Fruit fly (Drosophila melanogaster): ENCODE results near the gene CG31436.

The CG31436 gene

DNA sequence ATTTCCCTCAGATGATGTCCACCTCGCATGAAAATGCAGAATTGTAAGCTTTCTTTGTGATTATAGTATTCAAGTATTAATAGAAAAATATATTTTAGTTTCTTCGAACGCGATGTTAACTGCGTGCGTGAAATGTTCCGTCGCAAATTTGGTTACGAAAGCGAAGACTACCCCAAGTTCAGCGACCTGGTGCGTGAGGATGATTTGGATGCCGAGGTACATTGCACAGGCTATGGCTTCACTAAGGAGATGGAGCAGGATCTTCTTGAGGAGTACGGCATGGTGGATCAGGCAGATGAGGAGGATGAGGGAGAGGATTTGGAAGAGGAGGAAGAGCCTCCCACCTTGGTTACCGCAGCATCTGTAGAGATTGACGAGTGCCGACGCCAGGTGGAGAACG lies 37.2 kb upstream of the CG31436 start:
- TF ChIP-seq Mnt (GFP tag; optimal IDR thresholded peaks at IDR 0.05) (no peak), cic (GFP tag; optimal IDR thresholded peaks at IDR 0.05) (no peak), cnc (optimal IDR thresholded peaks at IDR 0.05) (no peak), kay (GFP tag; ENCODE audit: borderline replicate concordance) (no peak), CG1620 (GFP tag; optimal IDR thresholded peaks at IDR 0.05) (no peak), CG33017 (tag; optimal IDR thresholded peaks at IDR 0.05) (no peak), CG14711 (tag; optimal IDR thresholded peaks at IDR 0.05) (no peak), Clk (GFP tag; optimal IDR thresholded peaks at IDR 0.05) (no peak), Crg-1 (GFP tag; optimal IDR thresholded peaks at IDR 0.05) (no peak), CG7045 (GFP tag; optimal IDR thresholded peaks at IDR 0.05) (no peak), pad (GFP tag; optimal IDR thresholded peaks at IDR 0.05) (no peak)

DNA sequence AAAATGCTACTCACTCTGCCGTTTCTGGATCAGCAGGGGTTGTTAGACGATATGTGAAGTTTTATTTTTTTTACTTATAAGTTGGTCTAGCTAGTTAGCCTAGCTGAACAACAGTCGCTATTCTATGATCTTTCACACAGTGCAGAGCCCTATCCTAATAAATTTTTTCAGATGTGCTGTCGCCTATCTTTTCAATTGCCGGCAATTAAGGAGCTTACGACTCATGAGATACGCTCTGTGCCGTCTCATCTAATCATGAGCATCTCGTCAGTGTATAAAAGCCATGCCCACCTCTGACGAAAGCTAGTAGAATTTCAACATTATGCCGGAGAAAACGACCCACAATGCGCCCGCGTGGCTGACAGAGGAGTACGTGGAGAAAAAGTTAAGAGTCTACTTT lies 34.0 kb upstream of the CG31436 start, which contains the start of the genes CG11889 and CG11891:
CG11889 (plus strand) TSS at position 301 of the 400 bp plus-strand sequence.
CG11891 (plus strand) TSS at position 301 of the 400 bp plus-strand sequence.
- TF ChIP-seq CG7101 (tag; optimal IDR thresholded peaks at IDR 0.05), result no peak
- no peak for TF ChIP-seq CG12768 (GFP tag; optimal IDR thresholded peaks at IDR 0.05)

DNA sequence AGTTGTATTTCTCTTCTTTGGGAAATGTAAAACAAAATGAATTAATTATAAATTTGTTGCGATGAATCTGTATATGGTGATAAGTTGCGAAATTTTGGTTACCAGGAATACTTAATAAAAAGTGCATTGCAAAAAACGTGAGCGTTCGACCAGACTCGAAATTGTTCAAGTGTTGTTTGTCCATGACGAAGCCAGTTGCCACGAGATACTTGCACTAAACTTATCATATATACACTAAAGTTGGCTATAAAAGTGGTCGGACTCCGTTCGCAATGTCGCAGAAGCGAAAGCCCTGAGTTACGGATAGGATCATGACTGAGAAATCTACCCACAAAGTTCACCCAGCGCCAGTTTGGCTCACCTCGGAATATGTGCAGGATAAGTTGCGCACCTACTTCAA lies 30.4 kb upstream of the CG31436 start, which contains the start of gene CG11878:
CG11878 (plus strand) TSS at position 301 of the 400 bp plus-strand sequence.
- no peak for TF ChIP-seq CG7045 (GFP tag; optimal IDR thresholded peaks at IDR 0.05)
- TF ChIP-seq cic (GFP tag; optimal IDR thresholded peaks at IDR 0.05), result peak; percentile 0

- TF ChIP-seq cnc (optimal IDR thresholded peaks at IDR 0.05) (no peak), CG11617 (GFP tag; optimal IDR thresholded peaks at IDR 0.05) (peak; percentile 62), tj (GFP tag; optimal IDR thresholded peaks at IDR 0.05) (no peak), CG33017 (tag; optimal IDR thresholded peaks at IDR 0.05) (peak; percentile 71), CG1620 (GFP tag; optimal IDR thresholded peaks at IDR 0.05) (no peak), CG5204 (GFP tag; optimal IDR thresholded peaks at IDR 0.05) (peak; percentile 34), CG7045 (GFP tag; optimal IDR thresholded peaks at IDR 0.05) (peak; percentile 80), toe (GFP tag; optimal IDR thresholded peaks at IDR 0.05) (no peak), ovo (GFP tag; optimal IDR thresholded peaks at IDR 0.05) (peak; percentile 20), Crg-1 (GFP tag; optimal IDR thresholded peaks at IDR 0.05) (peak; percentile 11), cic (GFP tag; optimal IDR thresholded peaks at IDR 0.05) (peak; percentile 97), pad (GFP tag; optimal IDR thresholded peaks at IDR 0.05) (peak; percentile 44), CG12768 (GFP tag; optimal IDR thresholded peaks at IDR 0.05) (peak; percentile 58), kay (GFP tag; ENCODE audit: borderline replicate concordance) (peak; percentile 94), Clk (GFP tag; optimal IDR thresholded peaks at IDR 0.05) (no peak), CG14711 (tag; optimal IDR thresholded peaks at IDR 0.05) (peak; percentile 22), CG7101 (tag; optimal IDR thresholded peaks at IDR 0.05) (peak; percentile 65), Mnt (GFP tag; optimal IDR thresholded peaks at IDR 0.05) (peak; percentile 19)
Measured at dm6 chr3R:25275276-25275675, 28.7 kb upstream of the CG31436 start.

- TF ChIP-seq Hr96 (GFP tag; optimal IDR thresholded peaks at IDR 0.05) (no peak), CG7101 (tag; optimal IDR thresholded peaks at IDR 0.05) (no peak), Mnt (GFP tag; optimal IDR thresholded peaks at IDR 0.05) (no peak), Clk (GFP tag; optimal IDR thresholded peaks at IDR 0.05) (no peak), toe (GFP tag; optimal IDR thresholded peaks at IDR 0.05) (no peak), CG12768 (GFP tag; optimal IDR thresholded peaks at IDR 0.05) (no peak), kay (GFP tag; ENCODE audit: borderline replicate concordance) (no peak), bab1 (GFP tag; optimal IDR thresholded peaks at IDR 0.05) (no peak), cnc (optimal IDR thresholded peaks at IDR 0.05) (no peak), tj (GFP tag; optimal IDR thresholded peaks at IDR 0.05) (no peak), CG33017 (tag; optimal IDR thresholded peaks at IDR 0.05) (no peak), ovo (GFP tag; optimal IDR thresholded peaks at IDR 0.05) (no peak), CG11617 (GFP tag; optimal IDR thresholded peaks at IDR 0.05) (no peak)
Measured at dm6 chr3R:25277112-25277511, 26.8 kb upstream of the CG31436 start, which contains the start of gene CG10513. Gene CG10513 (minus strand): TSS chr3R:25277212.

DNA sequence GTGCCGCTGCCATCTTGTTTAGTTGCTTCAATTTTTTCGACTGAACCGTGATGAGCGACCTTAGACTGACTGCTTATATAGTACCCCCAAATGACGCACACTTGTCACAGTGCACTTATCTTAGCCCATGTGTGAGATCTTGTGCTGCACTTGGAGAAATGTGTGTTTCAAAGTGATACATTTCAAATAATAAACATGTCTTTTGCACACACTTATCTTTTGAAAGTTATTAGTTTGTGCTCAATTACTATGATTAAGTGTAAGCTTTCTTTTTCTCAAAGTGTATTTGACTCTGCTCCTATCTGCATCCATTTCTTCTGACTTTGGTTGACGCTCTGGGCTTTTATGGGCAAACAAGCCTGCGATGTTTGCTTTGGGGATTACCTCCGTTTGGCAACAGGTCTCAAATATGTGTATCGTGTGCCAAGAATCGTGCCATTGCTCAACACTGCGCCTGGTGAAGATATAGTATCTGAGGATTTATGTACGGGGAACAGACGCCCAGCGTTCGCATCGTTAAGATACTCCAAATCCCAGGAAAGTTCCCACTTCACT lies 24.1 kb upstream of the CG31436 start, which contains the start of gene CG10514:
CG10514 (minus strand) TSS at position 51 of the 555 bp plus-strand sequence.
- TF ChIP-seq Clk (GFP tag; optimal IDR thresholded peaks at IDR 0.05) (no peak), CG7101 (tag; optimal IDR thresholded peaks at IDR 0.05) (peak; percentile 57), CG14711 (tag; optimal IDR thresholded peaks at IDR 0.05) (no peak), cnc (optimal IDR thresholded peaks at IDR 0.05) (no peak), CG33017 (tag; optimal IDR thresholded peaks at IDR 0.05) (peak; percentile 45), ovo (GFP tag; optimal IDR thresholded peaks at IDR 0.05) (peak; percentile 23), Crg-1 (GFP tag; optimal IDR thresholded peaks at IDR 0.05) (no peak), cic (GFP tag; optimal IDR thresholded peaks at IDR 0.05) (peak; percentile 65), Mnt (GFP tag; optimal IDR thresholded peaks at IDR 0.05) (peak; percentile 33), Hr96 (GFP tag; optimal IDR thresholded peaks at IDR 0.05) (no peak), tj (GFP tag; optimal IDR thresholded peaks at IDR 0.05) (no peak), CG12768 (GFP tag; optimal IDR thresholded peaks at IDR 0.05) (peak; percentile 53), CG7045 (GFP tag; optimal IDR thresholded peaks at IDR 0.05) (peak; percentile 50), toe (GFP tag; optimal IDR thresholded peaks at IDR 0.05) (no peak), kay (GFP tag; ENCODE audit: borderline replicate concordance) (peak; percentile 90), CG5204 (GFP tag; optimal IDR thresholded peaks at IDR 0.05) (no peak), bab1 (GFP tag; optimal IDR thresholded peaks at IDR 0.05) (no peak), CG1620 (GFP tag; optimal IDR thresholded peaks at IDR 0.05) (no peak), CG11617 (GFP tag; optimal IDR thresholded peaks at IDR 0.05) (no peak), pad (GFP tag; optimal IDR thresholded peaks at IDR 0.05) (no peak)

Measured in whole organism, adult.